Worm (Caenorhabditis elegans) whole organism, young adult: ENCODE data around the gene F53H2.3.

Source experiments
- nhr-80 ChIP-seq: sonication (generic microtip); optimal IDR thresholded peaks from 2 replicates; lab custom pipeline; 2016; ENCODE audit warnings: missing genetic modification characterization, missing compliant biosample characterization
- nhr-90 ChIP-seq: sonication (generic microtip); optimal IDR thresholded peaks from 2 replicates; lab custom pipeline; 2016; ENCODE audit warnings: missing genotype, mild to moderate bottlenecking, missing genetic modification characterization, missing compliant biosample characterization

- no peak for TF ChIP-seq nhr-90 (tag; lab: Kevin White, UChicago)
- TF ChIP-seq nhr-80, result no peak
Observed at ce11 chrV:20375236-20375635, 36.3 kb downstream of the F53H2.3 start, which contains the start of gene ins-35.
